Worm (Caenorhabditis elegans): ENCODE measurements around the gene algn-12.

DNA sequence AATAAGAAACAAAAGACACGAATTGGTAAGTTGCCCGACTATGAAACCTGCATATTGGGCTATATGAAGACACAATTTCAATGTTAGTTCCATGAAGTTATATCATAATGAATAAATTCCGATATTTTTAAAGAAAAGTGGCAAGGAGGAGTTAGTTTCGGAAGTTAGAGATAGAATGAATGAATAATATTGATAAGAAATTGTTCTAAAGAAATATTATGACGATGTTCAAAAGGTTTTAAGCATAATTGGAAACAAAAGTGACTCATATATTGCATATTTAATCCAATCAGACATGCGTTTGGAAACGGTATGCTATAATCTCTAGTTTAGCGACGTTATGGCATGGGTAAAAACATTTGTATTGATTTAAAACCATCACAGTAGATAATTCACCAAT is 34.7 kb downstream of the algn-12 start, which contains the start of gene str-143:
- TF ChIP-seq ahr-1 (tag; optimal IDR thresholded peaks at IDR 0.05) (no peak), unc-86 (tag; optimal IDR thresholded peaks at IDR 0.05) (no peak), elt-2 (tag; optimal IDR thresholded peaks at IDR 0.05) (no peak), rnt-1 (tag; optimal IDR thresholded peaks at IDR 0.05) (no peak), hlh-8 (tag; optimal IDR thresholded peaks at IDR 0.05) (no peak)
